Fruit fly (Drosophila melanogaster) whole organism, embryonic: ENCODE results near the gene p24-1.

Source experiments
- BEAF-32 ChIP-seq: fragments of 200-800 bp; sonication (Bioruptor generic); optimal IDR thresholded peaks from 3 replicates; lab custom pipeline; 2017; ENCODE audit warnings: missing biosample characterization, missing genetic modification characterization, mild to moderate bottlenecking, moderate library complexity, missing genetic modification reagents
- Bgb ChIP-seq: fragments of 200-800 bp; sonication (Bioruptor generic); IDR thresholded peaks from 2 replicates; pipeline ENCODE4 v1.3.6; 2022; ENCODE audit warnings: missing biosample characterization, missing genetic modification characterization; ENCODE audit not compliant: partially characterized antibody
- C15 ChIP-seq: fragments of 200-800 bp; sonication (Bioruptor generic); IDR thresholded peaks from 3 replicates; pipeline ENCODE4 v1.3.6; 2022; ENCODE audit warnings: missing biosample characterization, missing genetic modification characterization
- CG10267 ChIP-seq: fragments of 200-800 bp; sonication (Bioruptor generic); optimal IDR thresholded peaks from 2 replicates; lab custom pipeline; 2018; ENCODE audit warnings: missing biosample characterization, mild to moderate bottlenecking, missing genetic modification characterization, moderate library complexity
- CG14667 ChIP-seq: fragments of 200-800 bp; sonication (Bioruptor generic); IDR thresholded peaks from 2 replicates; pipeline ENCODE4 v1.3.6; 2022; ENCODE audit warnings: missing biosample characterization, missing genetic modification characterization
- CG14710 ChIP-seq: fragments of 200-800 bp; sonication (Bioruptor generic); optimal IDR thresholded peaks from 3 replicates; lab custom pipeline; 2019; ENCODE audit warnings: missing biosample characterization, mild to moderate bottlenecking, missing genetic modification characterization, moderate library complexity
- CG15073 ChIP-seq: fragments of 200-800 bp; sonication (Bioruptor generic); optimal IDR thresholded peaks from 2 replicates; lab custom pipeline; 2016; ENCODE audit warnings: missing biosample characterization, missing genetic modification characterization
- CG16813 ChIP-seq: fragments of 200-800 bp; sonication (Bioruptor generic); IDR thresholded peaks from 3 replicates; pipeline ENCODE4 v1.3.6; 2022; ENCODE audit warnings: missing biosample characterization, missing genetic modification characterization; ENCODE audit not compliant: partially characterized antibody
- CG17186 ChIP-seq: fragments of 200-800 bp; sonication (Bioruptor generic); optimal IDR thresholded peaks from 3 replicates; lab custom pipeline; 2017; ENCODE audit warnings: missing biosample characterization, missing genetic modification reagents, missing genetic modification characterization
- CG17829 ChIP-seq: fragments of 200-800 bp; optimal IDR thresholded peaks from 2 replicates; lab custom pipeline; 2019; ENCODE audit warnings: missing biosample characterization, mild to moderate bottlenecking, missing genetic modification characterization, moderate library complexity
- CG17912 ChIP-seq: fragments of 200-800 bp; sonication (Bioruptor generic); optimal IDR thresholded peaks from 2 replicates; lab custom pipeline; 2018; ENCODE audit warnings: missing biosample characterization, mild to moderate bottlenecking, missing genetic modification characterization
- CG2116 ChIP-seq: fragments of 200-800 bp; sonication (Bioruptor generic); optimal IDR thresholded peaks from 3 replicates; lab custom pipeline; 2018; ENCODE audit warnings: missing biosample characterization, mild to moderate bottlenecking, missing genetic modification characterization
- CG30020 ChIP-seq: fragments of 200-800 bp; optimal IDR thresholded peaks from 2 replicates; lab custom pipeline; 2019; ENCODE audit warnings: missing biosample characterization, mild to moderate bottlenecking, missing genetic modification characterization, moderate library complexity
- CG31365 ChIP-seq: fragments of 200-800 bp; sonication (Bioruptor generic); optimal IDR thresholded peaks from 2 replicates; lab custom pipeline; 2018; ENCODE audit warnings: missing biosample characterization, mild to moderate bottlenecking, missing genetic modification characterization
- CG3407 ChIP-seq: fragments of 200-800 bp; sonication (Bioruptor generic); optimal IDR thresholded peaks from 2 replicates; lab custom pipeline; 2018; ENCODE audit warnings: missing biosample characterization, mild to moderate bottlenecking, missing genetic modification characterization
- CG34422 ChIP-seq: fragments of 200-800 bp; sonication (Bioruptor generic); IDR thresholded peaks from 3 replicates; pipeline ENCODE4 v1.3.6; 2022; ENCODE audit warnings: missing biosample characterization, missing genetic modification characterization
- CG4617 ChIP-seq: fragments of 200-800 bp; sonication (Bioruptor generic); optimal IDR thresholded peaks from 3 replicates; lab custom pipeline; 2016; ENCODE audit warnings: missing biosample characterization, missing genetic modification characterization, borderline replicate concordance
- CG6791 ChIP-seq: fragments of 200-800 bp; sonication (Bioruptor generic); IDR thresholded peaks from 3 replicates; pipeline ENCODE4 v1.3.6; 2022; ENCODE audit warnings: missing biosample characterization, missing genetic modification characterization; ENCODE audit not compliant: partially characterized antibody
- CG7928 ChIP-seq: fragments of 200-800 bp; sonication (Bioruptor generic); optimal IDR thresholded peaks from 2 replicates; lab custom pipeline; 2017; ENCODE audit warnings: missing biosample characterization, mild to moderate bottlenecking, missing genetic modification characterization
- CG8290 ChIP-seq, 3 experiments: fragments of 200-800 bp; sonication (Bioruptor generic); optimal IDR thresholded peaks; 2 replicates each; lab custom pipeline; 2016 to 2019; ENCODE audit warnings: missing biosample characterization in 3 of 3, missing genetic modification characterization in 3 of 3, mild to moderate bottlenecking in 2 of 3, moderate library complexity in 1 of 3
- CG9437 ChIP-seq: fragments of 200-800 bp; sonication (Bioruptor generic); optimal IDR thresholded peaks from 2 replicates; lab custom pipeline; 2018; ENCODE audit warnings: missing biosample characterization, mild to moderate bottlenecking, missing genetic modification characterization
- CG9797 ChIP-seq: fragments of 200-800 bp; sonication (Bioruptor generic); optimal IDR thresholded peaks from 3 replicates; lab custom pipeline; 2018; ENCODE audit warnings: missing biosample characterization, mild to moderate bottlenecking, missing genetic modification characterization
- Dll ChIP-seq: fragments of 200-800 bp; sonication (Bioruptor generic); IDR thresholded peaks from 4 replicates; pipeline ENCODE4 v1.3.6; 2022; ENCODE audit warnings: missing biosample characterization, missing genetic modification characterization; ENCODE audit not compliant: partially characterized antibody
- Dp ChIP-seq: fragments of 200-800 bp; sonication (Bioruptor generic); optimal IDR thresholded peaks from 2 replicates; lab custom pipeline; 2018; ENCODE audit warnings: missing biosample characterization, mild to moderate bottlenecking, missing genetic modification characterization, moderate library complexity
- Ets97D ChIP-seq: fragments of 200-800 bp; sonication (Bioruptor generic); optimal IDR thresholded peaks from 3 replicates; lab custom pipeline; 2016; ENCODE audit warnings: missing biosample characterization, missing genetic modification characterization
- H2.0 ChIP-seq: fragments of 200-800 bp; sonication (Bioruptor generic); IDR thresholded peaks from 2 replicates; pipeline ENCODE4 v1.3.6; 2022; ENCODE audit warnings: missing biosample characterization, missing genetic modification characterization
- HLH4C ChIP-seq: fragments of 200-800 bp; sonication (Bioruptor generic); IDR thresholded peaks from 3 replicates; pipeline ENCODE4 v1.3.6; 2022; ENCODE audit warnings: missing biosample characterization, missing genetic modification characterization; ENCODE audit not compliant: partially characterized antibody
- HLH54F ChIP-seq: fragments of 200-800 bp; sonication (Bioruptor generic); optimal IDR thresholded peaks from 3 replicates; lab custom pipeline; 2016; ENCODE audit warnings: missing biosample characterization, missing genetic modification characterization
- MBD-R2 ChIP-seq: fragments of 200-800 bp; sonication (Bioruptor generic); IDR thresholded peaks from 2 replicates; pipeline ENCODE4 v1.3.6; 2022; ENCODE audit warnings: missing biosample characterization, missing genetic modification characterization
- Med ChIP-seq: fragments of 200-800 bp; sonication (Bioruptor generic); peaks from one replicate; lab custom pipeline; 2016; ENCODE audit warnings: missing biosample characterization, missing genetic modification characterization, mild to moderate bottlenecking, inconsistent platforms, moderate library complexity
- NFAT ChIP-seq: fragments of 200-800 bp; sonication (Bioruptor generic); IDR thresholded peaks from 2 replicates; pipeline ENCODE4 v1.3.6; 2022; ENCODE audit warnings: missing biosample characterization, missing genetic modification characterization
- Sin3A ChIP-seq: fragments of >200 bp; optimal IDR thresholded peaks from 2 replicates; lab custom pipeline; 2018
- chinmo ChIP-seq: fragments of 200-800 bp; sonication (Bioruptor generic); IDR thresholded peaks from 4 replicates; pipeline ENCODE4 v1.3.6; 2022; ENCODE audit warnings: missing biosample characterization, missing genetic modification characterization; ENCODE audit not compliant: partially characterized antibody
- hb ChIP-seq: fragments of 200-800 bp; sonication (Bioruptor generic); IDR thresholded peaks from 3 replicates; pipeline ENCODE4 v1.3.6; 2022; ENCODE audit warnings: missing biosample characterization, missing genetic modification characterization; ENCODE audit not compliant: partially characterized antibody
- hbn ChIP-seq: fragments of 200-800 bp; sonication (Bioruptor generic); IDR thresholded peaks from 2 replicates; pipeline ENCODE4 v1.3.6; 2022; ENCODE audit warnings: missing biosample characterization, missing genetic modification characterization; ENCODE audit not compliant: partially characterized antibody
- jumu ChIP-seq: fragments of 200-800 bp; sonication (Bioruptor generic); optimal IDR thresholded peaks from 3 replicates; lab custom pipeline; 2016; ENCODE audit warnings: missing biosample characterization, missing genetic modification characterization
- knrl ChIP-seq: fragments of 200-800 bp; sonication (Bioruptor generic); IDR thresholded peaks from 3 replicates; pipeline ENCODE4 v1.3.6; 2022; ENCODE audit warnings: missing biosample characterization, missing genetic modification characterization; ENCODE audit not compliant: partially characterized antibody
- lilli ChIP-seq: fragments of 200-800 bp; sonication (Bioruptor generic); optimal IDR thresholded peaks from 3 replicates; lab custom pipeline; 2016; ENCODE audit warnings: missing biosample characterization, missing genetic modification characterization
- lmd ChIP-seq: fragments of 200-800 bp; sonication (Bioruptor generic); IDR thresholded peaks from 2 replicates; pipeline ENCODE4 v1.3.6; 2022; ENCODE audit warnings: missing biosample characterization, missing genetic modification characterization
- nerfin-2 ChIP-seq: fragments of 200-800 bp; sonication (Bioruptor generic); IDR thresholded peaks from 2 replicates; pipeline ENCODE4 v1.3.6; 2022; ENCODE audit warnings: missing biosample characterization, missing genetic modification characterization; ENCODE audit not compliant: partially characterized antibody
- onecut ChIP-seq: fragments of 200-800 bp; sonication (Bioruptor generic); IDR thresholded peaks from 2 replicates; pipeline ENCODE4 v1.3.6; 2022; ENCODE audit warnings: missing biosample characterization, missing genetic modification characterization
- phol ChIP-seq: fragments of 200-800 bp; sonication (Bioruptor generic); optimal IDR thresholded peaks from 3 replicates; lab custom pipeline; 2018; ENCODE audit warnings: missing biosample characterization, mild to moderate bottlenecking, missing genetic modification characterization, moderate library complexity
- pzg ChIP-seq: fragments of 200-800 bp; sonication (Bioruptor generic); optimal IDR thresholded peaks from 3 replicates; lab custom pipeline; 2018; ENCODE audit warnings: missing biosample characterization, mild to moderate bottlenecking, missing genetic modification characterization, moderate library complexity
- row ChIP-seq: fragments of 200-800 bp; sonication (Bioruptor generic); IDR thresholded peaks from 3 replicates; pipeline ENCODE4 v1.3.6; 2022; ENCODE audit warnings: missing biosample characterization, missing genetic modification characterization
- tna ChIP-seq: fragments of 200-800 bp; sonication (Bioruptor generic); IDR thresholded peaks from 2 replicates; pipeline ENCODE4 v1.3.6; 2022; ENCODE audit warnings: missing biosample characterization, missing genetic modification characterization; ENCODE audit not compliant: partially characterized antibody
- trem ChIP-seq: fragments of 200-800 bp; optimal IDR thresholded peaks from 3 replicates; lab custom pipeline; 2019; ENCODE audit warnings: missing biosample characterization, mild to moderate bottlenecking, missing genetic modification characterization, moderate library complexity
- ttk ChIP-seq: fragments of 200-800 bp; sonication (Bioruptor generic); IDR thresholded peaks from 2 replicates; pipeline ENCODE4 v2.1.2; 2022; ENCODE audit warnings: missing biosample characterization, missing genetic modification characterization

p24-1 gene

DNA sequence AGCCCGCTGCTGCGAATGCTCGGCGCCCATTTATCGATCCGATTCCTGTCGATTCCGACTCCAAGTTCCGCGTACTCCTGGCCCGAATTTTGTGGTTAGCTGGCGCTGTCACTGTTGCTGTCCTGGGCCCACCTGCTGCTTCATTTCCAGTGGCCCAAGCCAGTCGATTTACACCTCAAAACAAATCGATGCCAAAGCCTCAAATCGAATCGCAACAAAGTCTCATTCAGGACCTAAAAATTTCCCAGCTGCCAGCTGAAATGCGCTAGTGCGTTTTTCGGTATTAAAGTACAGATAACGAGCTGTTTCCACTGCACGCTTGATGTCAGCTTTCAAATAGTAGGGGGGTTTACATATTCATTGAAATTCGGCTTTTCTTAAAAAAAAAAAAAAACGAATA, 20.2 kb upstream of the p24-1 start, which contains the start of gene BORCS5 (continued):
- TF ChIP-seq CG30020 (tag; lab: Kevin White, UChicago): peak; percentile 78
- peak; percentile 51 for TF ChIP-seq Med
- peak; percentile 32 for TF ChIP-seq Ets97D (GFP tag; lab: Kevin White, UChicago)
- TF ChIP-seq Sin3A (lab: Kevin White, UChicago): no peak
- TF ChIP-seq Dp (GFP tag; lab: Kevin White, UChicago): peak; percentile 20
- TF ChIP-seq onecut (GFP tag; lab: Robert Waterston, UW): peak; percentile 70

DNA sequence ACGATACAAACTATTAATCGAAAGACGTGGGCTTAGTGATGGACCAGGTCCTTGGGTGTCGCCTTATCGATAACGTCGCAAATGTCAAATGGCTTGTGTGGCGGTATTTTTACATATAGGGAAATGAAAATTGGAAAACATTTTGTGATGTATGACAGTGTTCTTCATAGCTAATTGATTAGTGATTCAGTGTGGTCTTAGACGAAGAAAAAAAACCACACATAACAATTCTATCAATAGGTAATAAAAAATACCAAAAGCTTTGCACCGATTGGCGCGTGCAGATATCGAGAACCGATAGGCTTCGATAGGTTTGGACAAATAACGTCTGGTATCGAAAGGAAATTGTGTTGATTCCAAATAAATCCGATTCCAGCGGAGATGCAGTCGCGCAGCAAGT, 16.5 kb upstream of the p24-1 start, which contains the start of the genes Nrd1 and CG1847:
TSS of gene Nrd1 (minus strand) at position 28 of the 400 bp plus-strand sequence.
TSS of gene CG1847 (plus strand) at position 305 of the 400 bp plus-strand sequence.
- TF ChIP-seq phol (tag; lab: Kevin White, UChicago) (peak; percentile 10), CG2116 (GFP tag; lab: Kevin White, UChicago) (peak; percentile 82), CG14667 (GFP tag; lab: Robert Waterston, UW) (no peak), hb (GFP tag; lab: Robert Waterston, UW) (peak; percentile 84; the same call in 2 of the 3 replicates), nerfin-2 (peak; percentile 85), NFAT (GFP tag; lab: Robert Waterston, UW) (no peak), CG6791 (GFP tag; lab: Robert Waterston, UW) (peak; percentile 78), CG4617 (GFP tag; lab: Kevin White, UChicago) (peak; percentile 27), HLH4C (peak; percentile 95), CG30020 (tag; lab: Kevin White, UChicago) (peak; percentile 61), row (GFP tag; lab: Robert Waterston, UW) (0 out of 3 replicates have a peak, but pooled peaks have one; percentile 17), BEAF-32 (GFP tag; lab: Kevin White, UChicago) (peak; percentile 72), lmd (GFP tag; lab: Robert Waterston, UW) (no peak), trem (tag; lab: Kevin White, UChicago) (peak; percentile 40), CG8290 (GFP tag; optimal IDR thresholded peaks at IDR 0.05; lab: Kevin White, UChicago) (peak; percentile 10), CG8290 (tag; optimal IDR thresholded peaks at IDR 0.05; lab: Kevin White, UChicago) (no peak), Dll (GFP tag; lab: Robert Waterston, UW) (peak; percentile 83; the same call in 3 of the 4 replicates), tna (GFP tag; lab: Robert Waterston, UW) (peak; percentile 87), HLH54F (GFP tag; lab: Kevin White, UChicago) (peak; percentile 3), C15 (GFP tag; lab: Robert Waterston, UW) (no peak), lilli (GFP tag; lab: Kevin White, UChicago) (no peak), CG16813 (GFP tag; lab: Robert Waterston, UW) (peak; percentile 76), CG14710 (peak; percentile 30), CG17829 (peak; percentile 15), CG10267 (tag; lab: Kevin White, UChicago) (peak; percentile 37), CG3407 (no peak), CG7928 (GFP tag; lab: Kevin White, UChicago) (no peak), CG34422 (GFP tag; lab: Robert Waterston, UW) (peak; percentile 13; the same call in 1 of the 3 replicates), Bgb (GFP tag; lab: Robert Waterston, UW) (peak; percentile 77), hbn (GFP tag; lab: Robert Waterston, UW) (peak; percentile 68), CG31365 (tag; lab: Kevin White, UChicago) (no peak), jumu (GFP tag; lab: Kevin White, UChicago) (no peak), Sin3A (lab: Kevin White, UChicago) (peak; percentile 65), chinmo (peak; percentile 71; the same call in 1 of the 4 replicates), CG17912 (GFP tag; lab: Kevin White, UChicago) (no peak), CG17186 (peak; percentile 48), H2.0 (GFP tag; lab: Robert Waterston, UW) (no peak), CG9797 (GFP tag; lab: Kevin White, UChicago) (peak; percentile 29), CG15073 (GFP tag; lab: Kevin White, UChicago) (no peak), pzg (GFP tag; lab: Kevin White, UChicago) (peak; percentile 55), knrl (GFP tag; lab: Robert Waterston, UW) (peak; percentile 62; the same call in 2 of the 3 replicates), ttk (no peak), MBD-R2 (GFP tag; lab: Robert Waterston, UW) (peak; percentile 51), CG9437 (peak; percentile 97)
